Fruit fly (Drosophila melanogaster): Measurements from ENCODE around the gene Gr93c.

The Gr93c gene

dm6 chr3R:21823699-21824406 lies 21.2 kb downstream of the Gr93c start (continued):
- TF ChIP-seq CG2678 (tag; optimal IDR thresholded peaks at IDR 0.05) (peak; percentile 61), grn (GFP tag; optimal IDR thresholded peaks at IDR 0.05) (peak; percentile 88), CG12104 (GFP tag; optimal IDR thresholded peaks at IDR 0.05) (peak; percentile 6), odd (GFP tag; optimal IDR thresholded peaks at IDR 0.05) (no peak), CG2712 (tag; optimal IDR thresholded peaks at IDR 0.05) (peak; percentile 66), Atf6 (GFP tag; IDR thresholded peaks at IDR 0.05) (no peak), CG4404 (GFP tag; IDR thresholded peaks at IDR 0.05) (peak; percentile 51), CG4820 (GFP tag; optimal IDR thresholded peaks at IDR 0.05) (peak; percentile 2), CG7786 (GFP tag; optimal IDR thresholded peaks at IDR 0.05) (no peak), row (GFP tag; IDR thresholded peaks at IDR 0.05) (peak; percentile 59), Mrtf (GFP tag; IDR thresholded peaks at IDR 0.05) (no peak), Vsx1 (GFP tag; optimal IDR thresholded peaks at IDR 0.05) (no peak), lab (GFP tag; optimal IDR thresholded peaks at IDR 0.05) (peak; percentile 25), HLH54F (GFP tag; optimal IDR thresholded peaks at IDR 0.05) (no peak), CkIIα-i1 (GFP tag; IDR thresholded peaks at IDR 0.05) (no peak), Dek (tag; optimal IDR thresholded peaks at IDR 0.05) (no peak), Lhr (GFP tag; optimal IDR thresholded peaks at IDR 0.05) (no peak), gro (GFP tag; optimal IDR thresholded peaks at IDR 0.05) (no peak), pros (GFP tag; optimal IDR thresholded peaks at IDR 0.05) (no peak), Camta (GFP tag; optimal IDR thresholded peaks at IDR 0.05) (no peak), CG11504 (tag; optimal IDR thresholded peaks at IDR 0.05) (peak; percentile 70), CG9727 (GFP tag; optimal IDR thresholded peaks at IDR 0.05) (peak; percentile 74), pnt (GFP tag; optimal IDR thresholded peaks at IDR 0.05) (no peak), Sox102F (GFP tag; optimal IDR thresholded peaks at IDR 0.05) (peak; percentile 10), wdn (GFP tag; IDR thresholded peaks at IDR 0.05) (no peak), CG4730 (GFP tag; IDR thresholded peaks at IDR 0.05) (no peak), repo (GFP tag; optimal IDR thresholded peaks at IDR 0.05) (no peak), prd (optimal IDR thresholded peaks at IDR 0.05) (no peak), prd (GFP tag; IDR thresholded peaks at IDR 0.05) (peak; percentile 41; the same call in 1 of the 3 replicates), CG17359 (tag; optimal IDR thresholded peaks at IDR 0.05) (peak; percentile 36), fru (optimal IDR thresholded peaks at IDR 0.05) (no peak), CG18619 (GFP tag; optimal IDR thresholded peaks at IDR 0.05) (peak; percentile 6), unc-4 (GFP tag; IDR thresholded peaks at IDR 0.05; ENCODE audit: partially characterized antibody) (no peak), ranshi (GFP tag; IDR thresholded peaks at IDR 0.05) (no peak), CG13296 (GFP tag; optimal IDR thresholded peaks at IDR 0.05) (peak; percentile 29), cad (GFP tag; optimal IDR thresholded peaks at IDR 0.05) (no peak), CG11695 (GFP tag; IDR thresholded peaks at IDR 0.05) (peak; percentile 50; the same call in 1 of the 3 replicates), CG13775 (GFP tag; optimal IDR thresholded peaks at IDR 0.05) (peak; percentile 7), Bdp1 (GFP tag; optimal IDR thresholded peaks at IDR 0.05) (no peak), H2.0 (GFP tag; IDR thresholded peaks at IDR 0.05) (no peak), E2f1 (GFP tag; IDR thresholded peaks at IDR 0.05) (0 out of 2 replicates have a peak, but pooled peaks have one; percentile 10), CG10321 (GFP tag; IDR thresholded peaks at IDR 0.05) (no peak), CG14441 (GFP tag; IDR thresholded peaks at IDR 0.05) (no peak), Hmx (GFP tag; optimal IDR thresholded peaks at IDR 0.05) (no peak), dpn (GFP tag; optimal IDR thresholded peaks at IDR 0.05) (no peak), sqz (GFP tag; optimal IDR thresholded peaks at IDR 0.05) (peak; percentile 37), CG6854 (GFP tag; optimal IDR thresholded peaks at IDR 0.05) (no peak), C15 (GFP tag; IDR thresholded peaks at IDR 0.05) (no peak), CG8388 (GFP tag; optimal IDR thresholded peaks at IDR 0.05) (peak; percentile 30), schlank (tag; optimal IDR thresholded peaks at IDR 0.05) (no peak), Meics (GFP tag; optimal IDR thresholded peaks at IDR 0.05) (peak; percentile 17)

Measured in whole organism, embryonic.